Fruit fly (Drosophila melanogaster): ENCODE measurements around the gene comm3.

dm6 chr3L:15595980-15596379, 51.6 kb downstream of the comm3 start:
- TF ChIP-seq ftz-f1 (GFP tag; optimal IDR thresholded peaks at IDR 0.05): no peak
- TF ChIP-seq wdn (GFP tag; IDR thresholded peaks at IDR 0.05): no peak
- TF ChIP-seq CG10366 (GFP tag; IDR thresholded peaks at IDR 0.05): no peak
- no peak for TF ChIP-seq ssp (GFP tag; IDR thresholded peaks at IDR 0.05)
- TF ChIP-seq ac (GFP tag; optimal IDR thresholded peaks at IDR 0.05): no peak
